Worm (Caenorhabditis elegans): ENCODE results near the gene dyf-17.

The dyf-17 gene

ce11 chrV:19125812-19126211 lies 1.5 kb upstream of the dyf-17 start (continued):
- TF ChIP-seq madf-3 (GFP tag; IDR thresholded peaks at IDR 0.05) (no peak; the same call in 1 of the 2 replicates), ceh-91 (GFP tag; IDR thresholded peaks at IDR 0.05) (0 out of 2 replicates have a peak, but pooled peaks have one; percentile 31), lin-40 (tag; optimal IDR thresholded peaks at IDR 0.05) (peak; percentile 58), B0261.1 (tag; optimal IDR thresholded peaks at IDR 0.05) (peak; percentile 93), B0035.1 (tag; optimal IDR thresholded peaks at IDR 0.05) (no peak), repo-1 (tag; optimal IDR thresholded peaks at IDR 0.05) (no peak), ama-1 (optimal IDR thresholded peaks at IDR 0.05) (no peak), ama-1 (GFP tag; optimal IDR thresholded peaks at IDR 0.05) (peak in 1 of 2 experiments; percentile 69), hmg-20 (GFP tag; IDR thresholded peaks at IDR 0.05) (no peak; the same call in none of the 2 replicates), ceh-40 (GFP tag; IDR thresholded peaks at IDR 0.05) (0 out of 2 replicates have a peak, but pooled peaks have one; percentile 55), aptf-2 (GFP tag; conservative IDR thresholded peaks at IDR 0.05) (no peak), F37B4.10 (GFP tag; IDR thresholded peaks at IDR 0.05) (no peak), snpc-3.4 (tag; optimal IDR thresholded peaks at IDR 0.05) (no peak), unc-62 (GFP tag; optimal IDR thresholded peaks at IDR 0.05) (no peak), F57A8.1 (GFP tag; optimal IDR thresholded peaks at IDR 0.05) (no peak), cebp-1 (GFP tag; IDR thresholded peaks at IDR 0.05) (no peak), cebp-1 (tag; optimal IDR thresholded peaks at IDR 0.05) (peak; percentile 79), hsf-1 (GFP tag; IDR thresholded peaks at IDR 0.05) (no peak), nhr-90 (tag; optimal IDR thresholded peaks at IDR 0.05) (peak; percentile 1), zfh-2 (GFP tag; conservative IDR thresholded peaks at IDR 0.05) (peak; percentile 96), ekl-4 (GFP tag; IDR thresholded peaks at IDR 0.05) (peak; percentile 78; the same call in 1 of the 2 replicates), rec-8 (tag; optimal IDR thresholded peaks at IDR 0.05) (no peak), T26A5.8 (tag; optimal IDR thresholded peaks at IDR 0.05) (peak; percentile 40), efl-1 (GFP tag; optimal IDR thresholded peaks at IDR 0.05) (peak; percentile 19), K11D2.4 (GFP tag; IDR thresholded peaks at IDR 0.05) (0 out of 2 replicates have a peak, but pooled peaks have one; percentile 48), ceh-79 (tag; optimal IDR thresholded peaks at IDR 0.05) (peak; percentile 23), mxl-1 (tag; optimal IDR thresholded peaks at IDR 0.05) (peak; percentile 35), him-1 (tag; optimal IDR thresholded peaks at IDR 0.05) (no peak), madf-10 (tag; optimal IDR thresholded peaks at IDR 0.05) (peak; percentile 47), nhr-80 (tag; optimal IDR thresholded peaks at IDR 0.05) (no peak), lir-1 (GFP tag; conservative IDR thresholded peaks at IDR 0.05) (no peak), sdz-38 (tag; optimal IDR thresholded peaks at IDR 0.05) (no peak), akir-1 (GFP tag; optimal IDR thresholded peaks at IDR 0.05) (no peak), Y67H2A.10 (GFP tag; conservative IDR thresholded peaks at IDR 0.05) (peak; percentile 41; the same call in 1 of the 2 replicates)

ce11 chrV:19129497-19130212 lies 2.3 kb downstream of the dyf-17 start:
- TF ChIP-seq mcd-1 (GFP tag; IDR thresholded peaks at IDR 0.05) (0 out of 2 replicates have a peak, but pooled peaks have one; percentile 28), hrde-1 (tag; optimal IDR thresholded peaks at IDR 0.05; ENCODE audit: borderline replicate concordance) (no peak), ZK185.1 (tag; optimal IDR thresholded peaks at IDR 0.05; ENCODE audit: poor library complexity, severe bottlenecking) (no peak), F39B2.1 (GFP tag; IDR thresholded peaks at IDR 0.05) (no peak), fkh-3 (tag; optimal IDR thresholded peaks at IDR 0.05) (no peak), lin-40 (tag; optimal IDR thresholded peaks at IDR 0.05) (no peak), egrh-3 (GFP tag; IDR thresholded peaks at IDR 0.05) (peak; percentile 57; the same call in 1 of the 2 replicates), B0336.3 (GFP tag; IDR thresholded peaks at IDR 0.05) (no peak), lag-1 (GFP tag; IDR thresholded peaks at IDR 0.05) (0 out of 2 replicates have a peak, but pooled peaks have one; percentile 4), ztf-25 (GFP tag; IDR thresholded peaks at IDR 0.05) (no peak), zfh-2 (GFP tag; conservative IDR thresholded peaks at IDR 0.05) (peak; percentile 83), ztf-6 (GFP tag; IDR thresholded peaks at IDR 0.05) (no peak), attf-3 (GFP tag; conservative IDR thresholded peaks at IDR 0.05) (0 out of 2 replicates have a peak, but pooled peaks have one; percentile 25), snpc-1.3 (tag; optimal IDR thresholded peaks at IDR 0.05; ENCODE audit: insufficient read depth) (no peak), madf-3 (GFP tag; IDR thresholded peaks at IDR 0.05) (no peak), mel-28 (tag; optimal IDR thresholded peaks at IDR 0.05; ENCODE audit: borderline replicate concordance) (no peak), nhr-179 (tag; optimal IDR thresholded peaks at IDR 0.05) (no peak)

Data from whole organism, young adult.